Fruit fly (Drosophila melanogaster) whole organism, prepupa: ENCODE results near the gene CG13847.

Experiments used
- CG10631 ChIP-seq: fragments of 200-800 bp; sonication (Bioruptor generic); optimal IDR thresholded peaks from 2 replicates; lab custom pipeline; 2016; ENCODE audit warnings: missing biosample characterization, missing genetic modification characterization
- CG10669 ChIP-seq: fragments of 200-800 bp; sonication (Bioruptor generic); optimal IDR thresholded peaks from 3 replicates; lab custom pipeline; 2018; ENCODE audit warnings: missing biosample characterization, mild to moderate bottlenecking, missing genetic modification characterization, moderate library complexity
- CG11294 ChIP-seq: fragments of 200-800 bp; sonication (Bioruptor generic); IDR thresholded peaks from 2 replicates; pipeline ENCODE4 v1.3.6; 2022; ENCODE audit warnings: missing biosample characterization, missing genetic modification characterization
- CG11762 ChIP-seq: fragments of 200-800 bp; sonication (Bioruptor generic); optimal IDR thresholded peaks from 3 replicates; lab custom pipeline; 2016; ENCODE audit warnings: missing biosample characterization, missing genetic modification characterization; ENCODE audit not compliant: insufficient read depth
- CG15336 ChIP-seq: fragments of 200-800 bp; sonication (Bioruptor generic); IDR thresholded peaks from 2 replicates; pipeline ENCODE4 v1.3.6; 2022; ENCODE audit warnings: missing biosample characterization, missing genetic modification characterization
- CG31627 ChIP-seq: fragments of 200-800 bp; sonication (Bioruptor generic); optimal IDR thresholded peaks from 3 replicates; lab custom pipeline; 2016; ENCODE audit warnings: missing biosample characterization, missing genetic modification characterization
- CG34406 ChIP-seq: fragments of 200-800 bp; sonication (Bioruptor generic); optimal IDR thresholded peaks from 3 replicates; lab custom pipeline; 2016; ENCODE audit warnings: missing biosample characterization, missing genetic modification characterization
- CG4318 ChIP-seq: fragments of 200-800 bp; sonication (Bioruptor generic); optimal IDR thresholded peaks from 3 replicates; lab custom pipeline; 2017; ENCODE audit warnings: missing biosample characterization, mild to moderate bottlenecking, missing genetic modification characterization
- CG6163 ChIP-seq: fragments of 200-800 bp; sonication (Bioruptor generic); IDR thresholded peaks from 3 replicates; pipeline ENCODE4 v1.3.6; 2022; ENCODE audit warnings: missing biosample characterization, missing genetic modification characterization
- CG6808 ChIP-seq: fragments of 200-800 bp; sonication (Bioruptor generic); optimal IDR thresholded peaks from 3 replicates; lab custom pipeline; 2017; ENCODE audit warnings: missing biosample characterization, missing genetic modification characterization, mild to moderate bottlenecking, moderate library complexity, missing genetic modification reagents
- CG7368 ChIP-seq: fragments of 200-800 bp; sonication (Bioruptor generic); optimal IDR thresholded peaks from 3 replicates; lab custom pipeline; 2016; ENCODE audit warnings: missing biosample characterization, missing genetic modification characterization
- CG8119 ChIP-seq: fragments of 200-800 bp; sonication (Bioruptor generic); IDR thresholded peaks from 3 replicates; pipeline ENCODE4 v1.3.6; 2022; ENCODE audit warnings: missing biosample characterization, missing genetic modification characterization
- CG9139 ChIP-seq: fragments of 200-800 bp; sonication (Bioruptor generic); optimal IDR thresholded peaks from 3 replicates; lab custom pipeline; 2017; ENCODE audit warnings: missing biosample characterization, mild to moderate bottlenecking, missing genetic modification characterization
- Eip78C ChIP-seq: fragments of 200-800 bp; sonication (Bioruptor generic); peaks from one replicate; lab custom pipeline; 2016; ENCODE audit warnings: missing biosample characterization, missing genetic modification characterization
- Ets96B ChIP-seq: fragments of 200-800 bp; optimal IDR thresholded peaks from 2 replicates; lab custom pipeline; 2019; ENCODE audit warnings: missing biosample characterization, mild to moderate bottlenecking, missing genetic modification characterization, moderate library complexity
- Gug ChIP-seq: fragments of 200-800 bp; sonication (Bioruptor generic); IDR thresholded peaks from 2 replicates; pipeline ENCODE4 v1.3.6; 2022; ENCODE audit warnings: missing biosample characterization, missing genetic modification characterization
- Hr38 ChIP-seq: sonication (Bioruptor generic); optimal IDR thresholded peaks from 2 replicates; lab custom pipeline; 2016; ENCODE audit warnings: missing biosample characterization, missing genetic modification characterization
- Hr39 ChIP-seq: fragments of 200-800 bp; sonication (Bioruptor generic); optimal IDR thresholded peaks from 2 replicates; lab custom pipeline; 2016; ENCODE audit warnings: missing biosample characterization, missing genetic modification characterization
- Hr4 ChIP-seq: fragments of 200-800 bp; sonication (Bioruptor generic); optimal IDR thresholded peaks from 3 replicates; lab custom pipeline; 2016; ENCODE audit warnings: missing biosample characterization, missing genetic modification characterization
- Lpt ChIP-seq: fragments of 200-800 bp; sonication (Bioruptor generic); optimal IDR thresholded peaks from 3 replicates; lab custom pipeline; 2016; ENCODE audit warnings: missing biosample characterization, missing genetic modification characterization
- OdsH ChIP-seq: fragments of 200-800 bp; sonication (Bioruptor generic); optimal IDR thresholded peaks from 3 replicates; lab custom pipeline; 2016; ENCODE audit warnings: missing biosample characterization, missing genetic modification characterization
- Smox ChIP-seq: fragments of 200-800 bp; sonication (Bioruptor generic); optimal IDR thresholded peaks from 3 replicates; lab custom pipeline; 2016; ENCODE audit warnings: missing biosample characterization, missing genetic modification characterization
- Sox102F ChIP-seq: fragments of 200-800 bp; sonication (Bioruptor generic); optimal IDR thresholded peaks from 2 replicates; lab custom pipeline; 2016; ENCODE audit warnings: missing biosample characterization, mild to moderate bottlenecking, missing genetic modification characterization
- Sox14 ChIP-seq: fragments of 200-800 bp; sonication (Bioruptor generic); optimal IDR thresholded peaks from 3 replicates; lab custom pipeline; 2016; ENCODE audit warnings: missing biosample characterization, missing genetic modification characterization
- Sox15 ChIP-seq: fragments of 200-800 bp; sonication (Bioruptor generic); optimal IDR thresholded peaks from 3 replicates; lab custom pipeline; 2016; ENCODE audit warnings: missing biosample characterization, missing genetic modification characterization
- acj6 ChIP-seq: fragments of 200-800 bp; sonication (Bioruptor generic); optimal IDR thresholded peaks from 3 replicates; lab custom pipeline; 2016; ENCODE audit warnings: missing biosample characterization, missing genetic modification characterization
- cyc ChIP-seq: fragments of 200-800 bp; sonication (Bioruptor generic); optimal IDR thresholded peaks from 3 replicates; lab custom pipeline; 2016; ENCODE audit warnings: missing biosample characterization, missing genetic modification characterization
- dsx ChIP-seq: fragments of 200-800 bp; optimal IDR thresholded peaks from 3 replicates; lab custom pipeline; 2019; ENCODE audit warnings: missing biosample characterization, mild to moderate bottlenecking, missing genetic modification characterization, moderate library complexity; ENCODE audit not compliant: poor library complexity, severe bottlenecking
- eg ChIP-seq: fragments of 200-800 bp; sonication (Bioruptor generic); IDR thresholded peaks from 3 replicates; pipeline ENCODE4 v1.3.6; 2022; ENCODE audit warnings: missing biosample characterization, missing genetic modification characterization
- esn ChIP-seq: fragments of 200-800 bp; sonication (Bioruptor generic); optimal IDR thresholded peaks from 2 replicates; lab custom pipeline; 2016; ENCODE audit warnings: missing biosample characterization, mild to moderate bottlenecking, missing genetic modification characterization, moderate library complexity
- fd85E ChIP-seq: fragments of 200-800 bp; sonication (Bioruptor generic); optimal IDR thresholded peaks from 3 replicates; lab custom pipeline; 2016; ENCODE audit warnings: missing biosample characterization, missing genetic modification characterization
- fkh ChIP-seq: fragments of 200-800 bp; sonication (Bioruptor generic); optimal IDR thresholded peaks from 3 replicates; lab custom pipeline; 2017; ENCODE audit warnings: missing biosample characterization, mild to moderate bottlenecking, missing genetic modification characterization, moderate library complexity
- lz ChIP-seq: fragments of 200-800 bp; sonication (Bioruptor generic); optimal IDR thresholded peaks from 3 replicates; lab custom pipeline; 2016; ENCODE audit warnings: missing biosample characterization, missing genetic modification characterization
- net ChIP-seq: fragments of 200-800 bp; sonication (Bioruptor generic); optimal IDR thresholded peaks from 3 replicates; lab custom pipeline; 2016; ENCODE audit warnings: missing biosample characterization, missing genetic modification characterization
- svp ChIP-seq: fragments of 200-800 bp; sonication (Bioruptor generic); peaks from one replicate; lab custom pipeline; 2016; ENCODE audit warnings: missing biosample characterization, missing genetic modification characterization
- topi ChIP-seq: fragments of 200-800 bp; sonication (Bioruptor generic); optimal IDR thresholded peaks from 3 replicates; lab custom pipeline; 2016; ENCODE audit warnings: missing biosample characterization, missing genetic modification characterization
- vri ChIP-seq: fragments of 200-800 bp; sonication (Bioruptor generic); optimal IDR thresholded peaks from 3 replicates; lab custom pipeline; 2016; ENCODE audit warnings: missing biosample characterization, mild to moderate bottlenecking, missing genetic modification characterization

The CG13847 gene

dm6 chr3R:22465138-22465537, 29.2 kb upstream of the CG13847 start:
- no peak for TF ChIP-seq Hr4
- TF ChIP-seq vri (GFP tag; lab: Kevin White, UChicago) = peak; percentile 32
- peak; percentile 97 for TF ChIP-seq svp (GFP tag; lab: Kevin White, UChicago)

dm6 chr3R:22464611-22465113, 28.7 kb upstream of the CG13847 start, which contains the start of gene CG7054:
Gene CG7054 (plus strand): TSS chr3R:22464985.
- TF ChIP-seq Gug (GFP tag; lab: Robert Waterston, UW) = 0 out of 2 replicates have a peak, but pooled peaks have one; percentile 13
- peak; percentile 19 for TF ChIP-seq Sox14 (GFP tag; lab: Kevin White, UChicago)
- no peak for TF ChIP-seq lz (GFP tag; lab: Kevin White, UChicago)
- peak; percentile 40 for TF ChIP-seq esn
- peak; percentile 76 for TF ChIP-seq Eip78C (GFP tag; lab: Kevin White, UChicago)
- no peak for TF ChIP-seq svp (GFP tag; lab: Kevin White, UChicago)
- TF ChIP-seq CG6163 (GFP tag; lab: Robert Waterston, UW) = no peak
- TF ChIP-seq CG31627 (GFP tag; lab: Kevin White, UChicago) = no peak
- no peak for TF ChIP-seq cyc (GFP tag; lab: Kevin White, UChicago)

DNA sequence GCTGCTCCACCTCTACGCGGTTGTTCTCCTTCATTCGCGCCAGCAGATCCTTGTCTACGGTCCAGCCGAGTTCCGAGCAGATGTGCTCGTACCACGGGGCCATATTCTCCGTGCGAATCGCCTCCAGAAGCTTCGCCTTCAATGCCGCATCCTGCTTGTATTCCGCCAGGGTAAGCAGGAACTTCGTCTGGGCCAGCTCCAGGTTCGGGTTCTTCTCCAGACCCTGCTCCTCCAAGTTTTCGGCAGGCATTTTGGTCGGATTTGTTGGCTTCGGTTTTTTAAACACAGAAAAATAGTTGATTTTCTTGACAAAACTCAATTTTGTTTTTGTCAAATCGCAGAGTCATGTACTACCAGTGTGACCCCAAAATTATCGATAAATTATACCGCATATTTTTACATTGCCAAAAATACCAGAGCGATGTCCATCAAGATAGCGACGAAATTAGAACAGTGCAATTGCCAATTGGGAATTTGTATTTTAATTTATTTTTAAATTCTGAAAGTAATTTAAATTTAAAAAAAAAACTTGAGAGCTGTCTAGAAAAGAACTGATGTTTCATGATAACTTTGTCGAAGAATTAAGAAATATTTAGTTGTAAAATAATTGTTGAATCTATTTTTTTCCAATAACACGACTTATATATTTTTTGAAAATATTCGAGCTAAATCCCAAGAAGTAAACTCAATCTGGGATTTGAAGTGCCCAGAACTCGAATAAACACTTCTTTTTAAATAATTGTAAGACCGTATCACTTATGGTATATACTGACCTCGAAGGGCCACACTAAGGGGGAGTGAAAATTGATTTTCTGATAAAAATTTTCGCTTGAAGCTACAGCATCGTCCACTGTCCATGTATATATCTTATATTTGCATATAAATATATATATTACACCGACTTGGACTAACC, 26.0 kb upstream of the CG13847 start, which contains the start of the genes Rpn7 and AP-2mu:
Gene Rpn7 (minus strand): TSS at position 382 of the 913 bp plus-strand sequence.
Gene AP-2mu (plus strand): TSS at position 783 of the 913 bp plus-strand sequence.
- TF ChIP-seq fkh (GFP tag; lab: Kevin White, UChicago) (no peak), CG10631 (GFP tag; lab: Kevin White, UChicago) (peak; percentile 21), svp (GFP tag; lab: Kevin White, UChicago) (peak; percentile 73), esn (peak; percentile 12), topi (GFP tag; lab: Kevin White, UChicago) (peak; percentile 7), Eip78C (GFP tag; lab: Kevin White, UChicago) (peak; percentile 21), CG7368 (no peak)

DNA sequence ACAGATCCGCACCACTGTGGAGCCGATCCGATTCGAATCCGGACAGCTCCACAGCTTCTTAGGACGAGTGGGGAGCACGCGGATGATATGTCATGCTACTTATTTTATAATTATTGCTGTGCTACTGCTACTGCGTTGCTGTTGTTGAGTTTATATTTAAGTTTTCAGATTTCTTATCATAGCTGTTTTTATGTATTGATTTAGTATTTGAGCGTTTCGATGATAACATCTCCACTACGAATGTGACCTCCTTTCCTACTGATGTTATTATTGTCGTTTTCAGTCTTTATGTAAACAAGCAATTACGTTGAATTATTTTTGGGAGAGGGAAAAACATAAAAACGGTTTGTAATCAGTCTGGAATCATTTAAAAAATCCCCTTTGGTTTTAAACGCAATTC, 20.1 kb upstream of the CG13847 start:
- TF ChIP-seq CG31627 (GFP tag; lab: Kevin White, UChicago) (no peak), CG4318 (GFP tag; lab: Kevin White, UChicago) (no peak), fkh (GFP tag; lab: Kevin White, UChicago) (peak; percentile 25), Eip78C (GFP tag; lab: Kevin White, UChicago) (peak; percentile 15), Hr39 (GFP tag; lab: Kevin White, UChicago) (no peak)

dm6 chr3R:22455335-22455985, 19.5 kb upstream of the CG13847 start:
- TF ChIP-seq Sox102F (no peak), fd85E (GFP tag; lab: Kevin White, UChicago) (no peak), CG34406 (GFP tag; lab: Kevin White, UChicago) (peak; percentile 32), acj6 (no peak), cyc (GFP tag; lab: Kevin White, UChicago) (no peak), CG6808 (GFP tag; lab: Kevin White, UChicago) (peak; percentile 53), CG6163 (GFP tag; lab: Robert Waterston, UW) (no peak), CG10669 (GFP tag; lab: Kevin White, UChicago) (peak; percentile 53), CG4318 (GFP tag; lab: Kevin White, UChicago) (no peak), CG11762 (peak; percentile 37), OdsH (no peak), Hr38 (GFP tag; lab: Kevin White, UChicago) (no peak), Hr4 (no peak), Smox (GFP tag; lab: Kevin White, UChicago) (no peak), CG9139 (GFP tag; lab: Kevin White, UChicago) (no peak), esn (peak; percentile 20), CG15336 (GFP tag; lab: Robert Waterston, UW) (no peak), Hr39 (GFP tag; lab: Kevin White, UChicago) (no peak), dsx (GFP tag; lab: Kevin White, UChicago) (no peak), Lpt (GFP tag; lab: Kevin White, UChicago) (no peak), vri (GFP tag; lab: Kevin White, UChicago) (no peak), eg (GFP tag; lab: Robert Waterston, UW) (0 out of 3 replicates have a peak, but pooled peaks have one; percentile 13), CG8119 (GFP tag; lab: Robert Waterston, UW) (0 out of 3 replicates have a peak, but pooled peaks have one; percentile 22), CG11294 (no peak; the same call in 1 of the 2 replicates), Gug (GFP tag; lab: Robert Waterston, UW) (no peak), fkh (GFP tag; lab: Kevin White, UChicago) (no peak), Ets96B (tag; lab: Kevin White, UChicago) (peak; percentile 45), Sox15 (no peak), net (GFP tag; lab: Kevin White, UChicago) (peak; percentile 26), Eip78C (GFP tag; lab: Kevin White, UChicago) (peak; percentile 88)
